Worm (Caenorhabditis elegans) whole organism, L4 larva: ENCODE data around the gene ZK1055.2.

Source experiments
- D1046.2 ChIP-seq: fragments of 200-800 bp; sonication (Bioruptor generic); IDR thresholded peaks from 2 replicates; pipeline ENCODE4 v1.3.6; 2022; ENCODE audit warnings: missing genetic modification characterization, missing compliant biosample characterization
- F44E2.7 ChIP-seq: fragments of 200-800 bp; sonication (Bioruptor generic); IDR thresholded peaks from 2 replicates; pipeline ENCODE4 v2.1.2; 2022; ENCODE audit warnings: missing genetic modification characterization, missing compliant biosample characterization
- T26A8.4 ChIP-seq: fragments of 200-800 bp; sonication (Bioruptor generic); IDR thresholded peaks from 2 replicates; pipeline ENCODE4 v1.3.6; 2022; ENCODE audit warnings: missing genetic modification characterization, missing compliant biosample characterization
- ZK337.2 ChIP-seq: fragments of 200-800 bp; sonication (Bioruptor generic); IDR thresholded peaks from 2 replicates; pipeline ENCODE4 v1.3.6; 2022; ENCODE audit warnings: missing genetic modification reagents, missing genetic modification characterization, missing compliant biosample characterization
- aha-1 ChIP-seq: fragments of 150-350 bp; peaks from one replicate; lab custom pipeline; 2014; ENCODE audit warnings: missing biosample characterization, missing genetic modification characterization
- ceh-32 ChIP-seq: sonication (generic microtip); optimal IDR thresholded peaks from 2 replicates; lab custom pipeline; 2016; ENCODE audit warnings: mild to moderate bottlenecking, missing genetic modification characterization, missing compliant biosample characterization; ENCODE audit not compliant: poor library complexity
- ces-1 ChIP-seq: fragments of 150-350 bp; sonication (generic microtip); optimal IDR thresholded peaks from 4 replicates; lab custom pipeline; 2014; ENCODE audit warnings: missing biosample characterization, missing genetic modification reagents, missing genetic modification characterization
- cey-2 ChIP-seq: sonication (generic microtip); optimal IDR thresholded peaks from 3 replicates; lab custom pipeline; 2017; ENCODE audit warnings: missing genetic modification characterization, mild to moderate bottlenecking, missing compliant biosample characterization, antibody characterized with exemption, borderline replicate concordance; ENCODE audit not compliant: insufficient read depth
- ctbp-1 ChIP-seq: fragments of 200-800 bp; sonication (Bioruptor generic); IDR thresholded peaks from 2 replicates; pipeline ENCODE4 v1.3.6; 2022; ENCODE audit warnings: missing genetic modification reagents, missing genetic modification characterization, missing compliant biosample characterization
- daf-19 ChIP-seq: fragments of 200-800 bp; sonication (Bioruptor generic); conservative IDR thresholded peaks from 2 replicates; pipeline ENCODE4 v1.3.6; 2022; ENCODE audit warnings: missing genetic modification characterization, missing compliant biosample characterization
- dmd-8 ChIP-seq: fragments of 200-800 bp; sonication (Bioruptor generic); IDR thresholded peaks from 2 replicates; pipeline ENCODE4 v1.3.6; 2022; ENCODE audit warnings: missing genetic modification characterization, missing compliant biosample characterization
- duxl-1 ChIP-seq: sonication (generic microtip); optimal IDR thresholded peaks from 2 replicates; lab custom pipeline; 2016; ENCODE audit warnings: mild to moderate bottlenecking, missing genetic modification characterization, moderate library complexity, missing compliant biosample characterization; ENCODE audit not compliant: poor library complexity
- egl-27 ChIP-seq: sonication (generic microtip); optimal IDR thresholded peaks from 3 replicates; lab custom pipeline; 2017; ENCODE audit warnings: missing biosample characterization, missing genetic modification reagents, missing genetic modification characterization
- gei-8 ChIP-seq: fragments of 200-800 bp; sonication (Bioruptor generic); optimal IDR thresholded peaks from 2 replicates; lab custom pipeline; 2018; ENCODE audit warnings: mild to moderate bottlenecking, missing genetic modification characterization, missing compliant biosample characterization
- hif-1 ChIP-seq, 2 experiments: sonication (generic microtip); optimal IDR thresholded peaks; 2 replicates each; lab custom pipeline; 2016 to 2017; ENCODE audit warnings: missing compliant biosample characterization in 2 of 2, missing genetic modification characterization in 2 of 2, missing genetic modification reagents in 2 of 2, missing genotype in 2 of 2, mild to moderate bottlenecking in 1 of 2
- hlh-11 ChIP-seq: fragments of 200-800 bp; sonication (Bioruptor generic); optimal IDR thresholded peaks from 2 replicates; lab custom pipeline; 2018; ENCODE audit warnings: mild to moderate bottlenecking, missing genetic modification characterization, missing compliant biosample characterization
- hlh-30 ChIP-seq: sonication (generic microtip); optimal IDR thresholded peaks from 2 replicates; lab custom pipeline; 2017; ENCODE audit warnings: antibody characterized with exemption, mild to moderate bottlenecking, missing genetic modification characterization, missing compliant biosample characterization; ENCODE audit not compliant: insufficient read depth
- lim-7 ChIP-seq: fragments of 200-800 bp; sonication (Bioruptor generic); IDR thresholded peaks from 2 replicates; pipeline ENCODE4 v1.3.6; 2022; ENCODE audit warnings: missing genetic modification characterization, missing compliant biosample characterization
- lsy-2 ChIP-seq, 2 experiments: fragments of 150-350 bp in 1 of 2; sonication (generic microtip) in 1 of 2; optimal IDR thresholded peaks; 2 replicates each; lab custom pipeline; 2014 to 2017; ENCODE audit warnings: missing biosample characterization in 2 of 2, missing genetic modification characterization in 2 of 2
- mdl-1 ChIP-seq, 2 experiments: fragments of 150-350 bp in 1 of 2; sonication (generic microtip) in 1 of 2; optimal IDR thresholded peaks; 2 replicates each; lab custom pipeline; 2014 to 2017; ENCODE audit warnings: missing biosample characterization in 2 of 2, missing genetic modification characterization in 2 of 2
- mep-1 ChIP-seq: fragments of 150-350 bp; sonication (generic microtip); optimal IDR thresholded peaks from 3 replicates; lab custom pipeline; 2014; ENCODE audit warnings: missing biosample characterization, missing genetic modification characterization
- mes-2 ChIP-seq: sonication (generic microtip); optimal IDR thresholded peaks from 2 replicates; lab custom pipeline; 2016; ENCODE audit warnings: missing genotype, mild to moderate bottlenecking, missing genetic modification characterization, missing compliant biosample characterization; ENCODE audit not compliant: poor library complexity, severe bottlenecking
- mxl-2 ChIP-seq: fragments of 200-800 bp; sonication (Bioruptor generic); conservative IDR thresholded peaks from 2 replicates; pipeline ENCODE4 v1.3.6; 2022; ENCODE audit warnings: missing genetic modification reagents, missing genetic modification characterization, missing compliant biosample characterization
- nhr-102 ChIP-seq: sonication (generic microtip); optimal IDR thresholded peaks from 2 replicates; lab custom pipeline; 2016; ENCODE audit warnings: mild to moderate bottlenecking, missing genetic modification characterization, moderate library complexity, missing compliant biosample characterization
- nhr-11 ChIP-seq: fragments of 150-350 bp; optimal IDR thresholded peaks from 2 replicates; lab custom pipeline; 2014; ENCODE audit warnings: missing biosample characterization, missing genetic modification characterization
- nhr-237 ChIP-seq: sonication (generic microtip); optimal IDR thresholded peaks from 2 replicates; lab custom pipeline; 2017; ENCODE audit warnings: missing biosample characterization, missing genetic modification characterization
- nhr-48 ChIP-seq: sonication (generic microtip); optimal IDR thresholded peaks from 2 replicates; lab custom pipeline; 2016; ENCODE audit warnings: mild to moderate bottlenecking, missing genetic modification characterization, missing compliant biosample characterization
- nhr-6 ChIP-seq: fragments of 150-350 bp; optimal IDR thresholded peaks from 2 replicates; lab custom pipeline; 2014; ENCODE audit warnings: missing biosample characterization, missing genetic modification characterization
- pha-4 ChIP-seq, 2 experiments: fragments of 150-350 bp in 1 of 2; fragments of 200-800 bp in 1 of 2; sonication (Bioruptor generic) in 1 of 2; IDR thresholded peaks in 1 of 2; optimal IDR thresholded peaks in 1 of 2; 2 replicates each; pipeline versions ENCODE4 v1.3.6 to Lab custom; 2014 to 2022; ENCODE audit warnings: missing genetic modification characterization in 2 of 2, missing genetic modification reagents in 2 of 2, missing biosample characterization in 1 of 2, missing compliant biosample characterization in 1 of 2
- php-3 ChIP-seq: fragments of 200-800 bp; sonication (Bioruptor generic); IDR thresholded peaks from 2 replicates; pipeline ENCODE4 v1.3.6; 2022; ENCODE audit warnings: missing genetic modification reagents, missing genetic modification characterization, missing compliant biosample characterization
- pqm-1 ChIP-seq: sonication (generic microtip); optimal IDR thresholded peaks from 2 replicates; lab custom pipeline; 2017; ENCODE audit warnings: missing biosample characterization, missing genetic modification characterization
- sdz-12 ChIP-seq: fragments of 200-800 bp; sonication (Bioruptor generic); optimal IDR thresholded peaks from 2 replicates; lab custom pipeline; 2018; ENCODE audit warnings: mild to moderate bottlenecking, missing genetic modification characterization, missing compliant biosample characterization
- snpc-4 ChIP-seq: fragments of 150-350 bp; optimal IDR thresholded peaks from 2 replicates; lab custom pipeline; 2014; ENCODE audit warnings: missing biosample characterization, missing genetic modification characterization
- spr-3 ChIP-seq: fragments of 200-800 bp; sonication (Bioruptor generic); optimal IDR thresholded peaks from 2 replicates; lab custom pipeline; 2018; ENCODE audit warnings: mild to moderate bottlenecking, missing genetic modification characterization, missing compliant biosample characterization
- tra-1 ChIP-seq: fragments of 200-800 bp; sonication (Bioruptor generic); IDR thresholded peaks from 2 replicates; pipeline ENCODE4 v1.3.6; 2022; ENCODE audit warnings: missing genetic modification reagents, missing genetic modification characterization, missing compliant biosample characterization
- unc-39 ChIP-seq: sonication (generic microtip); optimal IDR thresholded peaks from 2 replicates; lab custom pipeline; 2017; ENCODE audit warnings: missing biosample characterization, missing genetic modification characterization
- zfp-2 ChIP-seq: sonication (generic microtip); optimal IDR thresholded peaks from 2 replicates; lab custom pipeline; 2016; ENCODE audit warnings: mild to moderate bottlenecking, missing genetic modification characterization, missing compliant biosample characterization
- ztf-7 ChIP-seq: fragments of 150-350 bp; optimal IDR thresholded peaks from 2 replicates; lab custom pipeline; 2014; ENCODE audit warnings: missing biosample characterization, missing genetic modification characterization

Gene ZK1055.2

ce11 chrV:6626244-6626643 lies 35.9 kb downstream of the ZK1055.2 start, which contains the start of gene ppt-1:
ppt-1 (minus strand) TSS chrV:6626344.
- no peak for TF ChIP-seq pqm-1 (tag; lab: Kevin White, UChicago)
- TF ChIP-seq sdz-12 (GFP tag; lab: Kevin White, UChicago): no peak
- no peak for TF ChIP-seq unc-39 (tag; lab: Kevin White, UChicago)
- TF ChIP-seq mdl-1 (tag; optimal IDR thresholded peaks at IDR 0.05; lab: Kevin White, UChicago): no peak
- no peak for TF ChIP-seq snpc-4 (tag; lab: Kevin White, UChicago)
- no peak for TF ChIP-seq spr-3
- no peak for TF ChIP-seq lim-7
- no peak for TF ChIP-seq nhr-102 (tag; lab: Kevin White, UChicago)
- TF ChIP-seq hif-1 (tag; optimal IDR thresholded peaks at IDR 0.05; lab: Kevin White, UChicago): no peak

DNA sequence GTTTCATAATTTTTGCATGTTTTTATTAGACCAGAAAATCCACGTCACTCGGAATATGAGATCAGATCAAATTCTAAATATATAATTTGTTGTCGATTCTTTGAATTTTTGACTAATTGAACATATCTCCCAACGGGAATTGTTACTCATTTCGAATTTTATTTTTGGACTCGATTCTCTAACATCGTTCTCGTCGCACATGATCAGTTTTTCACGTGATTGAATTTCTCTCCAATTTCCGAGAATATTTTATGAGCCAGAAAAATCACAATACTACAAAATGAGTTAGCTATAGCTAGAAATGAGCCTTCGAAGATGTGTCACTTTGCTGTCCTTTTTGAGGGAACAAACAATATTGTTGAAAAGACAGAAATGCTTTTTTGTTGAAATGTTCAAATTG lies 40.4 kb downstream of the ZK1055.2 start:
- no peak for TF ChIP-seq ces-1
- TF ChIP-seq zfp-2 (tag; lab: Kevin White, UChicago): no peak
- no peak for TF ChIP-seq ZK337.2
- no peak for TF ChIP-seq spr-3
- peak; percentile 63 for TF ChIP-seq nhr-11
- TF ChIP-seq hlh-11: no peak
- TF ChIP-seq lsy-2 (tag; optimal IDR thresholded peaks at IDR 0.05; lab: Kevin White, UChicago): no peak
- no peak for TF ChIP-seq daf-19 (GFP tag; lab: Robert Waterston, UW)
- peak; percentile 28 for TF ChIP-seq nhr-48
- no peak for TF ChIP-seq mxl-2 (GFP tag; lab: Robert Waterston, UW)
- TF ChIP-seq nhr-6 (tag; lab: Kevin White, UChicago): no peak
- no peak for TF ChIP-seq cey-2 (tag; lab: Kevin White, UChicago)
- TF ChIP-seq php-3 (GFP tag; lab: Robert Waterston, UW): no peak
- TF ChIP-seq pqm-1 (tag; lab: Kevin White, UChicago): no peak
- TF ChIP-seq gei-8 (GFP tag; lab: Kevin White, UChicago): no peak

ce11 chrV:6631866-6632265 lies 41.5 kb downstream of the ZK1055.2 start:
- no peak for TF ChIP-seq F44E2.7 (GFP tag; lab: Robert Waterston, UW)
- peak; percentile 83 for TF ChIP-seq aha-1 (tag; lab: Kevin White, UChicago)

DNA sequence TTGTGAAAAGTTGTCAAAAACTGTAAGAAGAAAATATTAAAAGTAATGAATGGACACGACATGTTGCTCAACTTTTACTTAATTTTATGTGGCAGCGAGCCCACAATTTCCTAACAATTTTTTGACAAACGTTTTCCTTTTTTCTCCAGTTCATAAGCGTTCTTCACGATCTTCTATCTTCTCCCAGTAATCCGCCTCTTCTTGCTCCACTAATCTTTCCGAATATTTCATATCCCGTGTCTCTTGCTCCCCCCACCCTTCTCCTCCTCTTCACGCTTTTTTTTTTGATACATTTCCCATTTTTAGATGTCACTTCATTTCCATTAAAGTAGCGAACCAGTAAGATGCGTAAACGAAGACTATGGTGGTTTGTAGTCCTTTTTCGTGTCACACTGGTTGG lies 42.5 kb downstream of the ZK1055.2 start, which contains the start of gene scd-2:
Gene scd-2 (plus strand): TSS at position 301 of the 400 bp plus-strand sequence.
- TF ChIP-seq ctbp-1 (GFP tag; lab: Robert Waterston, UW) (no peak), nhr-237 (tag; lab: Kevin White, UChicago) (no peak), hif-1 (tag; optimal IDR thresholded peaks at IDR 0.05; lab: Kevin White, UChicago) (no peak), ces-1 (no peak), egl-27 (tag; lab: Kevin White, UChicago) (no peak), mes-2 (tag; lab: Kevin White, UChicago) (no peak), duxl-1 (no peak), mep-1 (tag; lab: Kevin White, UChicago) (no peak), ztf-7 (tag; lab: Kevin White, UChicago) (no peak), tra-1 (GFP tag; lab: Robert Waterston, UW) (no peak), T26A8.4 (GFP tag; lab: Robert Waterston, UW) (no peak), dmd-8 (no peak), nhr-102 (tag; lab: Kevin White, UChicago) (no peak), spr-3 (no peak), D1046.2 (GFP tag; lab: Robert Waterston, UW) (no peak), pha-4 (GFP tag; IDR thresholded peaks at IDR 0.05; lab: Robert Waterston, UW) (no peak), pha-4 (tag; optimal IDR thresholded peaks at IDR 0.05; lab: Kevin White, UChicago) (no peak), ceh-32 (tag; lab: Kevin White, UChicago) (no peak), hlh-30 (tag; lab: Kevin White, UChicago) (no peak)
